Fruit fly (Drosophila melanogaster) whole organism, wandering third instar larva: ENCODE results near the gene HDAC3.

Experiments
- Abd-B ChIP-seq: fragments of >200 bp; optimal IDR thresholded peaks from 2 replicates; lab custom pipeline; 2017; ENCODE audit warnings: missing biosample characterization, missing genetic modification characterization
- CG9705 ChIP-seq: fragments of 200-800 bp; sonication (Bioruptor generic); optimal IDR thresholded peaks from 2 replicates; lab custom pipeline; 2018; ENCODE audit warnings: missing biosample characterization, mild to moderate bottlenecking, missing genetic modification characterization
- HLH106 ChIP-seq: fragments of 200-800 bp; optimal IDR thresholded peaks from 3 replicates; lab custom pipeline; 2019; ENCODE audit warnings: missing biosample characterization, mild to moderate bottlenecking, missing genetic modification characterization, moderate library complexity
- Hnf4 ChIP-seq: fragments of 200-800 bp; sonication (Bioruptor generic); optimal IDR thresholded peaks from 2 replicates; lab custom pipeline; 2016; ENCODE audit warnings: missing biosample characterization, mild to moderate bottlenecking, missing genetic modification characterization
- Hr78 ChIP-seq: fragments of >200 bp; optimal IDR thresholded peaks from 2 replicates; lab custom pipeline; 2017; ENCODE audit warnings: missing biosample characterization, missing genetic modification characterization
- OdsH ChIP-seq: fragments of 200-800 bp; sonication (Bioruptor generic); optimal IDR thresholded peaks from 2 replicates; lab custom pipeline; 2016; ENCODE audit warnings: missing biosample characterization, mild to moderate bottlenecking, missing genetic modification characterization
- foxo ChIP-seq, 2 experiments: fragments of 200-800 bp; sonication (Bioruptor generic); optimal IDR thresholded peaks; 2 replicates in 1 of 2; 3 replicates in 1 of 2; lab custom pipeline; 2016 to 2017; ENCODE audit warnings: missing biosample characterization in 2 of 2, missing genetic modification characterization in 2 of 2
- h ChIP-seq: fragments of 200-800 bp; sonication (Bioruptor generic); optimal IDR thresholded peaks from 3 replicates; lab custom pipeline; 2016; ENCODE audit warnings: missing biosample characterization, mild to moderate bottlenecking, missing genetic modification characterization
- jim ChIP-seq: fragments of 175-275, 200-325 bp; sonication (Bioruptor generic); optimal IDR thresholded peaks from 2 replicates; lab custom pipeline; 2016; ENCODE audit warnings: missing biosample characterization, mild to moderate bottlenecking, missing genetic modification characterization
- woc ChIP-seq: sonication (Bioruptor generic); optimal IDR thresholded peaks from 2 replicates; lab custom pipeline; 2016; ENCODE audit warnings: missing biosample characterization, mild to moderate bottlenecking, missing genetic modification characterization

DNA sequence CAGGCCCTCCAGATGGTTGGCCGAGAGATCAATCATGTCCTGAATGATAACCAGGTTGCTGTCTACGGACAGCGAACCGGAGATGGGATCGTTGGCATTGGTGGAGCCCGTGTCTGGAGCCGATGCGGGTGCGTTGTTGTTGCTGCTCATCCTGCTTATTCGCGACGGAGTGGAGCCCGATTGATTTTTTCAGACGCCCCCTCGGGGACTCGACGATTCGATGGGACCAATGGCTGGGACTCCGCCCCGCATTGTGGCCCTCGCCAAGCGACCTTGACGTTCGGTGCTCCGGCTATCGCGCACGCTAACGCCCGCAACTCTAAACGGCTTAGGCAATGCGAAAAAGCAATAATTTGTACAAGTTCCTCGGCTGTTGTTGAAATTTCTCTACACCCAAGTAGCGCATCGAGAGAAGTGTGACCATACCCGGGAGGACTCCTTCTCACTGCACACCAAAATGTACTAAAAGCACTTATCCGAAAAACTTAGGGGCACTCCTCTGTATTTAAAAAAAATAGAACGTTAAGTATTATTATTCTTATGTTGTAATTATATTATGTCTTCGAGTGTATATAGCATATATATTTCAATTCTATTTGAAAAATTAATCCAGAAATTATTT, 9.2 kb upstream of the HDAC3 start, which contains the start of gene ksr:
- no peak for TF ChIP-seq OdsH (GFP tag; lab: Kevin White, UChicago)
- peak; percentile 14 for TF ChIP-seq HLH106 (tag; lab: Kevin White, UChicago)
- TF ChIP-seq h (GFP tag; lab: Kevin White, UChicago): no peak
- TF ChIP-seq Abd-B: no peak
- TF ChIP-seq jim: no peak
- no peak for TF ChIP-seq Hnf4 (GFP tag; lab: Kevin White, UChicago)
- TF ChIP-seq CG9705 (GFP tag; lab: Kevin White, UChicago): no peak
- no peak for TF ChIP-seq Hr78
- no peak for TF ChIP-seq woc (GFP tag; lab: Kevin White, UChicago)
- no peak for TF ChIP-seq foxo (GFP tag; optimal IDR thresholded peaks at IDR 0.05; lab: Kevin White, UChicago)
